Worm (Caenorhabditis elegans): ENCODE data around the gene smcr-8.

Gene smcr-8

ce11 chrIII:5010723-5011122 lies 11.5 kb downstream of the smcr-8 start:
- no peak for TF ChIP-seq egrh-3 (GFP tag; IDR thresholded peaks at IDR 0.05)
- no peak for TF ChIP-seq ztf-25 (GFP tag; IDR thresholded peaks at IDR 0.05)
- TF ChIP-seq ceh-58 (GFP tag; IDR thresholded peaks at IDR 0.05): no peak
- no peak for TF ChIP-seq let-526 (GFP tag; IDR thresholded peaks at IDR 0.05)
- no peak for TF ChIP-seq C06A6.2 (GFP tag; conservative IDR thresholded peaks at IDR 0.05)
- TF ChIP-seq nfya-1 (tag; optimal IDR thresholded peaks at IDR 0.05; ENCODE audit: borderline replicate concordance, insufficient read depth): no peak
- TF ChIP-seq ekl-4 (GFP tag; IDR thresholded peaks at IDR 0.05): no peak
- no peak for TF ChIP-seq ceh-79 (tag; optimal IDR thresholded peaks at IDR 0.05)
- TF ChIP-seq ztf-3 (GFP tag; optimal IDR thresholded peaks at IDR 0.05): no peak
- TF ChIP-seq unc-130 (GFP tag; optimal IDR thresholded peaks at IDR 0.05): no peak
- TF ChIP-seq hrde-1 (tag; optimal IDR thresholded peaks at IDR 0.05; ENCODE audit: borderline replicate concordance): no peak
- no peak for TF ChIP-seq ztf-28 (GFP tag; IDR thresholded peaks at IDR 0.05)

ce11 chrIII:5012460-5012859 lies 13.3 kb downstream of the smcr-8 start:
- TF ChIP-seq ztf-3 (GFP tag; optimal IDR thresholded peaks at IDR 0.05) (no peak), tbp1 (GFP tag; optimal IDR thresholded peaks at IDR 0.05) (no peak), pbrm-1 (GFP tag; IDR thresholded peaks at IDR 0.05) (no peak), bed-2 (GFP tag; IDR thresholded peaks at IDR 0.05) (no peak), atf-7 (tag; optimal IDR thresholded peaks at IDR 0.05) (no peak), nfyb-1 (GFP tag; IDR thresholded peaks at IDR 0.05) (no peak), lin-35 (GFP tag; optimal IDR thresholded peaks at IDR 0.05) (no peak), sptf-2 (GFP tag; optimal IDR thresholded peaks at IDR 0.05) (no peak), lin-26 (GFP tag; IDR thresholded peaks at IDR 0.05) (no peak), F37B4.10 (GFP tag; IDR thresholded peaks at IDR 0.05) (no peak), snpc-1.3 (tag; optimal IDR thresholded peaks at IDR 0.05; ENCODE audit: insufficient read depth) (no peak), Y95B8A.8 (GFP tag; IDR thresholded peaks at IDR 0.05) (no peak), chd-7 (tag; optimal IDR thresholded peaks at IDR 0.05) (no peak), F57C9.4 (tag; optimal IDR thresholded peaks at IDR 0.05) (no peak)

ce11 chrIII:5013915-5014346 lies 14.8 kb downstream of the smcr-8 start:
- peak; percentile 77; the same call in 1 of the 2 replicates for TF ChIP-seq ekl-4 (GFP tag; IDR thresholded peaks at IDR 0.05)
- TF ChIP-seq Y53G8AR.9 (GFP tag; conservative IDR thresholded peaks at IDR 0.05): no peak
- TF ChIP-seq snpc-1.3 (tag; optimal IDR thresholded peaks at IDR 0.05; ENCODE audit: insufficient read depth): no peak
- TF ChIP-seq K11D2.4 (GFP tag; IDR thresholded peaks at IDR 0.05): 0 out of 2 replicates have a peak, but pooled peaks have one; percentile 39
- TF ChIP-seq F49E8.2 (tag; optimal IDR thresholded peaks at IDR 0.05; ENCODE audit: insufficient read depth): no peak
- no peak for TF ChIP-seq atf-7 (tag; optimal IDR thresholded peaks at IDR 0.05)
- TF ChIP-seq mcd-1 (GFP tag; IDR thresholded peaks at IDR 0.05): peak; percentile 62
- TF ChIP-seq hrde-1 (tag; optimal IDR thresholded peaks at IDR 0.05; ENCODE audit: borderline replicate concordance): no peak
- peak; percentile 19 for TF ChIP-seq nhr-90 (tag; optimal IDR thresholded peaks at IDR 0.05)
- 0 out of 2 replicates have a peak, but pooled peaks have one; percentile 12 for TF ChIP-seq F33H1.4 (GFP tag; IDR thresholded peaks at IDR 0.05)
- TF ChIP-seq ztf-25 (GFP tag; IDR thresholded peaks at IDR 0.05): no peak
- TF ChIP-seq F57C9.4 (tag; optimal IDR thresholded peaks at IDR 0.05): no peak
- TF ChIP-seq ztf-26 (tag; optimal IDR thresholded peaks at IDR 0.05): peak; percentile 76
- peak; percentile 55 for TF ChIP-seq tbp1 (GFP tag; optimal IDR thresholded peaks at IDR 0.05)
- peak; percentile 41; the same call in 1 of the 2 replicates for TF ChIP-seq cebp-1 (GFP tag; IDR thresholded peaks at IDR 0.05)
- TF ChIP-seq cebp-1 (tag; optimal IDR thresholded peaks at IDR 0.05): peak; percentile 83
- 0 out of 2 replicates have a peak, but pooled peaks have one; percentile 48 for TF ChIP-seq ceh-40 (GFP tag; IDR thresholded peaks at IDR 0.05)
- TF ChIP-seq bed-2 (GFP tag; IDR thresholded peaks at IDR 0.05): 0 out of 2 replicates have a peak, but pooled peaks have one; percentile 74
- TF ChIP-seq lir-1 (GFP tag; conservative IDR thresholded peaks at IDR 0.05): peak; percentile 72
- no peak for TF ChIP-seq F10E7.11 (tag; optimal IDR thresholded peaks at IDR 0.05)
- 0 out of 2 replicates have a peak, but pooled peaks have one; percentile 8 for TF ChIP-seq ceh-100 (GFP tag; IDR thresholded peaks at IDR 0.05)
- peak; percentile 78 for TF ChIP-seq ceh-27 (GFP tag; optimal IDR thresholded peaks at IDR 0.05)
- peak; percentile 96 for TF ChIP-seq zfh-2 (GFP tag; conservative IDR thresholded peaks at IDR 0.05)
- peak; percentile 86 for TF ChIP-seq ZK185.1 (tag; optimal IDR thresholded peaks at IDR 0.05; ENCODE audit: poor library complexity, severe bottlenecking)
- TF ChIP-seq ztf-6 (GFP tag; IDR thresholded peaks at IDR 0.05): no peak
- TF ChIP-seq dox-1 (GFP tag; IDR thresholded peaks at IDR 0.05): peak; percentile 84
- TF ChIP-seq tlf-1 (GFP tag; optimal IDR thresholded peaks at IDR 0.05): no peak

Measured in whole organism, young adult.